Fruit fly (Drosophila melanogaster) whole organism, wandering third instar larva: ENCODE results near the gene CG11398.

Experiments used
- Abd-B ChIP-seq: fragments of >200 bp; optimal IDR thresholded peaks from 2 replicates; lab custom pipeline; 2017; ENCODE audit warnings: missing biosample characterization, missing genetic modification characterization
- CG9705 ChIP-seq: fragments of 200-800 bp; sonication (Bioruptor generic); optimal IDR thresholded peaks from 2 replicates; lab custom pipeline; 2018; ENCODE audit warnings: missing biosample characterization, mild to moderate bottlenecking, missing genetic modification characterization
- Dfd ChIP-seq: fragments of >200 bp; optimal IDR thresholded peaks from 2 replicates; lab custom pipeline; 2017; ENCODE audit warnings: missing biosample characterization, missing genetic modification characterization
- Dif ChIP-seq: fragments of 200-275, 200-300 bp; sonication (Bioruptor generic); optimal IDR thresholded peaks from 2 replicates; lab custom pipeline; 2018; ENCODE audit warnings: missing biosample characterization, missing genetic modification characterization; ENCODE audit not compliant: partially characterized antibody
- GATAd ChIP-seq: sonication (Bioruptor generic); optimal IDR thresholded peaks from 2 replicates; lab custom pipeline; 2016; ENCODE audit warnings: missing biosample characterization, missing genetic modification characterization
- HLH106 ChIP-seq: fragments of 200-800 bp; optimal IDR thresholded peaks from 3 replicates; lab custom pipeline; 2019; ENCODE audit warnings: missing biosample characterization, mild to moderate bottlenecking, missing genetic modification characterization, moderate library complexity
- Hnf4 ChIP-seq: fragments of 200-800 bp; sonication (Bioruptor generic); optimal IDR thresholded peaks from 2 replicates; lab custom pipeline; 2016; ENCODE audit warnings: missing biosample characterization, mild to moderate bottlenecking, missing genetic modification characterization
- Mio ChIP-seq: sonication (Bioruptor generic); optimal IDR thresholded peaks from 2 replicates; lab custom pipeline; 2016; ENCODE audit warnings: missing biosample characterization, missing genetic modification characterization
- Myc ChIP-seq: fragments of >200 bp; optimal IDR thresholded peaks from 2 replicates; lab custom pipeline; 2017
- N ChIP-seq: fragments of >200 bp; optimal IDR thresholded peaks from 2 replicates; lab custom pipeline; 2018; ENCODE audit warnings: missing biosample characterization, missing external identifiers, missing genetic modification characterization
- OdsH ChIP-seq: fragments of 200-800 bp; sonication (Bioruptor generic); optimal IDR thresholded peaks from 2 replicates; lab custom pipeline; 2016; ENCODE audit warnings: missing biosample characterization, mild to moderate bottlenecking, missing genetic modification characterization
- Rel ChIP-seq, 2 experiments: fragments of 200-800 bp; sonication (Bioruptor generic) in 1 of 2; optimal IDR thresholded peaks; 2 replicates in 1 of 2; 3 replicates in 1 of 2; lab custom pipeline; 2016 to 2019; ENCODE audit warnings: mild to moderate bottlenecking in 2 of 2, missing biosample characterization in 2 of 2, missing genetic modification characterization in 2 of 2, moderate library complexity in 1 of 2
- Sp1 ChIP-seq: fragments of 200-800 bp; sonication (Bioruptor generic); optimal IDR thresholded peaks from 3 replicates; lab custom pipeline; 2019; ENCODE audit warnings: missing biosample characterization, mild to moderate bottlenecking, missing genetic modification characterization, moderate library complexity
- Vsx2 ChIP-seq: fragments of 200-300, 225-300 bp; sonication (Bioruptor generic); optimal IDR thresholded peaks from 2 replicates; lab custom pipeline; 2018; ENCODE audit warnings: missing biosample characterization, missing genetic modification characterization; ENCODE audit not compliant: partially characterized antibody
- br ChIP-seq: fragments of 200-800 bp; sonication (Bioruptor generic); optimal IDR thresholded peaks from 2 replicates; lab custom pipeline; 2016; ENCODE audit warnings: missing biosample characterization, missing genetic modification characterization
- brk ChIP-seq: fragments of 200-800 bp; sonication (Bioruptor generic); optimal IDR thresholded peaks from 2 replicates; lab custom pipeline; 2016; ENCODE audit warnings: missing biosample characterization, mild to moderate bottlenecking, missing genetic modification characterization
- dl ChIP-seq, 2 experiments: fragments of 175-275, 200-275 bp in 1 of 2; fragments of 200-275 bp in 1 of 2; sonication (Bioruptor generic); optimal IDR thresholded peaks; lab custom pipeline; 2018; ENCODE audit warnings: mild to moderate bottlenecking in 2 of 2, missing biosample characterization in 2 of 2, missing genetic modification characterization in 2 of 2, moderate library complexity in 2 of 2; ENCODE audit not compliant: partially characterized antibody in 2 of 2, insufficient read depth in 1 of 2
- dmrt93B ChIP-seq: fragments of 200-800 bp; sonication (Bioruptor generic); optimal IDR thresholded peaks from 2 replicates; lab custom pipeline; 2018; ENCODE audit warnings: missing biosample characterization, mild to moderate bottlenecking, missing genetic modification characterization
- dsf ChIP-seq: sonication (Bioruptor generic); optimal IDR thresholded peaks from 2 replicates; lab custom pipeline; 2016; ENCODE audit warnings: missing biosample characterization, missing genetic modification characterization, borderline replicate concordance
- ey ChIP-seq: fragments of 200-800 bp; sonication (Bioruptor generic); optimal IDR thresholded peaks from 2 replicates; lab custom pipeline; 2016; ENCODE audit warnings: missing biosample characterization, missing genetic modification characterization
- fru ChIP-seq: fragments of 200-800 bp; sonication (Bioruptor generic); optimal IDR thresholded peaks from 3 replicates; lab custom pipeline; 2016; ENCODE audit warnings: missing biosample characterization, mild to moderate bottlenecking, missing genetic modification characterization
- h ChIP-seq: fragments of 200-800 bp; sonication (Bioruptor generic); optimal IDR thresholded peaks from 3 replicates; lab custom pipeline; 2016; ENCODE audit warnings: missing biosample characterization, mild to moderate bottlenecking, missing genetic modification characterization
- jim ChIP-seq: fragments of 175-275, 200-325 bp; sonication (Bioruptor generic); optimal IDR thresholded peaks from 2 replicates; lab custom pipeline; 2016; ENCODE audit warnings: missing biosample characterization, mild to moderate bottlenecking, missing genetic modification characterization
- lola ChIP-seq: fragments of >200 bp; optimal IDR thresholded peaks from 2 replicates; lab custom pipeline; 2017; ENCODE audit warnings: missing biosample characterization, missing genetic modification characterization
- rgr ChIP-seq: fragments of 200-800 bp; sonication (Bioruptor generic); optimal IDR thresholded peaks from 3 replicates; lab custom pipeline; 2016; ENCODE audit warnings: missing biosample characterization, mild to moderate bottlenecking, missing genetic modification characterization
- sage ChIP-seq: fragments of 200-800 bp; sonication (Bioruptor generic); optimal IDR thresholded peaks from 2 replicates; lab custom pipeline; 2016; ENCODE audit warnings: missing biosample characterization, mild to moderate bottlenecking, missing genetic modification characterization
- sv ChIP-seq: fragments of 200-800 bp; sonication (Bioruptor generic); optimal IDR thresholded peaks from 3 replicates; lab custom pipeline; 2016; ENCODE audit warnings: missing biosample characterization, missing genetic modification characterization
- tai ChIP-seq: sonication (Bioruptor generic); optimal IDR thresholded peaks from 2 replicates; lab custom pipeline; 2016; ENCODE audit warnings: missing biosample characterization, missing genetic modification characterization
- usp ChIP-seq: fragments of >200 bp; optimal IDR thresholded peaks from 2 replicates; lab custom pipeline; 2017; ENCODE audit warnings: missing biosample characterization, missing genetic modification characterization
- woc ChIP-seq: sonication (Bioruptor generic); optimal IDR thresholded peaks from 2 replicates; lab custom pipeline; 2016; ENCODE audit warnings: missing biosample characterization, mild to moderate bottlenecking, missing genetic modification characterization

The CG11398 gene

dm6 chrX:1216681-1217080, 1.7 kb upstream of the CG11398 start:
- TF ChIP-seq br (GFP tag; lab: Kevin White, UChicago) (no peak), CG9705 (GFP tag; lab: Kevin White, UChicago) (no peak), Sp1 (GFP tag; lab: Kevin White, UChicago) (no peak), dmrt93B (GFP tag; lab: Kevin White, UChicago) (no peak)

dm6 chrX:1209251-1210020, 5.5 kb downstream of the CG11398 start, which contains the start of gene CG11382:
CG11382 (plus strand) TSS chrX:1209970.
- peak; percentile 21 for TF ChIP-seq fru (GFP tag; lab: Kevin White, UChicago)
- no peak for TF ChIP-seq N (GFP tag; lab: Kevin White, UChicago)
- TF ChIP-seq, all 38 proteins: peak for 1

- TF ChIP-seq Rel (GFP tag; optimal IDR thresholded peaks at IDR 0.05; lab: Kevin White, UChicago) (no peak), Rel (tag; optimal IDR thresholded peaks at IDR 0.05; lab: Kevin White, UChicago) (no peak), GATAd (no peak), Myc (lab: Kevin White, UChicago) (no peak)
Measured at dm6 chrX:1206437-1206836, 8.5 kb downstream of the CG11398 start, which contains the start of gene CG14624. CG14624 (plus strand) TSS chrX:1206737.

- TF ChIP-seq Hnf4 (GFP tag; lab: Kevin White, UChicago) (no peak), jim (GFP tag; lab: Kevin White, UChicago) (no peak), Sp1 (GFP tag; lab: Kevin White, UChicago) (no peak), Abd-B (GFP tag; lab: Kevin White, UChicago) (no peak), Dif (GFP tag; lab: Kevin White, UChicago) (no peak), sv (GFP tag; lab: Kevin White, UChicago) (no peak), Dfd (GFP tag; lab: Kevin White, UChicago) (no peak), woc (no peak)
Measured at dm6 chrX:1203477-1203876, 11.5 kb downstream of the CG11398 start, which contains the start of gene CG11381. CG11381 (plus strand) TSS chrX:1203777.

dm6 chrX:1199246-1199645, 15.7 kb downstream of the CG11398 start, which contains the start of gene CG14625:
CG14625 (plus strand) TSS chrX:1199546.
- TF ChIP-seq Abd-B (GFP tag; lab: Kevin White, UChicago) (no peak), dl (GFP tag; optimal IDR thresholded peaks at IDR 0.05; lab: Kevin White, UChicago; ENCODE audit: insufficient read depth in 1 of 2, partially characterized antibody in 2 of 2) (no peak), Dif (GFP tag; lab: Kevin White, UChicago) (no peak), brk (GFP tag; lab: Kevin White, UChicago) (no peak), Hnf4 (GFP tag; lab: Kevin White, UChicago) (no peak), ey (no peak), OdsH (GFP tag; lab: Kevin White, UChicago) (no peak), Vsx2 (no peak)

dm6 chrX:1197862-1198261, 17.1 kb downstream of the CG11398 start:
- TF ChIP-seq GATAd (no peak), rgr (GFP tag; lab: Kevin White, UChicago) (no peak), sage (GFP tag; lab: Kevin White, UChicago) (no peak), brk (GFP tag; lab: Kevin White, UChicago) (no peak), woc (no peak), N (GFP tag; lab: Kevin White, UChicago) (no peak), HLH106 (tag; lab: Kevin White, UChicago) (no peak), sv (GFP tag; lab: Kevin White, UChicago) (no peak), h (GFP tag; lab: Kevin White, UChicago) (no peak), dsf (GFP tag; lab: Kevin White, UChicago) (no peak), usp (GFP tag; lab: Kevin White, UChicago) (no peak), OdsH (GFP tag; lab: Kevin White, UChicago) (no peak), br (GFP tag; lab: Kevin White, UChicago) (no peak), tai (no peak), lola (no peak), Dfd (GFP tag; lab: Kevin White, UChicago) (no peak), dmrt93B (GFP tag; lab: Kevin White, UChicago) (no peak), fru (GFP tag; lab: Kevin White, UChicago) (no peak), Mio (GFP tag; lab: Kevin White, UChicago) (no peak)
